Fruit fly (Drosophila melanogaster): ENCODE measurements around the gene dl.

The dl gene

dm6 chr2L:17410358-17410757, 39.8 kb downstream of the dl start, which contains the start of the genes Polr2J and CG15141 (continued):
- TF ChIP-seq Atf3 (GFP tag; optimal IDR thresholded peaks at IDR 0.05) (peak; percentile 62), dimm (GFP tag; IDR thresholded peaks at IDR 0.05) (no peak), dmrt99B (tag; optimal IDR thresholded peaks at IDR 0.05) (no peak), schlank (tag; optimal IDR thresholded peaks at IDR 0.05) (peak; percentile 29), Nf-YA (GFP tag; IDR thresholded peaks at IDR 0.05) (no peak; the same call in 1 of the 2 replicates), CG15479 (GFP tag; optimal IDR thresholded peaks at IDR 0.05) (peak; percentile 14), esg (GFP tag; conservative IDR thresholded peaks at IDR 0.05) (peak; percentile 82), CG1647 (GFP tag; optimal IDR thresholded peaks at IDR 0.05) (peak; percentile 61), Elba2 (GFP tag; optimal IDR thresholded peaks at IDR 0.05) (peak; percentile 66), CG3995 (GFP tag; optimal IDR thresholded peaks at IDR 0.05) (peak; percentile 56), CG2199 (GFP tag; IDR thresholded peaks at IDR 0.05) (peak; percentile 65; the same call in 1 of the 3 replicates), CG18764 (GFP tag; optimal IDR thresholded peaks at IDR 0.05) (peak; percentile 78), bowl (GFP tag; IDR thresholded peaks at IDR 0.05) (0 out of 2 replicates have a peak, but pooled peaks have one; percentile 17), Ada2b (GFP tag; IDR thresholded peaks at IDR 0.05) (peak; percentile 71), stc (GFP tag; IDR thresholded peaks at IDR 0.05) (peak; percentile 64; the same call in 1 of the 2 replicates), Gug (GFP tag; IDR thresholded peaks at IDR 0.05) (peak; percentile 83; the same call in 3 of the 4 replicates), HmgD (GFP tag; optimal IDR thresholded peaks at IDR 0.05) (no peak), CG4404 (GFP tag; IDR thresholded peaks at IDR 0.05) (peak; percentile 90), CG6854 (GFP tag; optimal IDR thresholded peaks at IDR 0.05) (no peak), HHEX (GFP tag; optimal IDR thresholded peaks at IDR 0.05) (peak; percentile 72), E2f1 (GFP tag; IDR thresholded peaks at IDR 0.05) (peak; percentile 83), CG12155 (GFP tag; optimal IDR thresholded peaks at IDR 0.05) (peak; percentile 85), repo (GFP tag; optimal IDR thresholded peaks at IDR 0.05) (no peak), CG10321 (GFP tag; IDR thresholded peaks at IDR 0.05) (0 out of 2 replicates have a peak, but pooled peaks have one; percentile 35), CG10209 (GFP tag; optimal IDR thresholded peaks at IDR 0.05) (peak; percentile 87), Mrtf (GFP tag; IDR thresholded peaks at IDR 0.05) (peak; percentile 54; the same call in 1 of the 3 replicates), CG6689 (GFP tag; IDR thresholded peaks at IDR 0.05) (peak; percentile 86), mam (GFP tag; optimal IDR thresholded peaks at IDR 0.05) (peak; percentile 80), gt (GFP tag; IDR thresholded peaks at IDR 0.05) (peak; percentile 67; the same call in 1 of the 2 replicates), CG10959 (GFP tag; IDR thresholded peaks at IDR 0.05) (peak; percentile 52; the same call in 1 of the 2 replicates), org-1 (GFP tag; optimal IDR thresholded peaks at IDR 0.05) (peak; percentile 19), ap (GFP tag; IDR thresholded peaks at IDR 0.05) (peak; percentile 76; the same call in 1 of the 2 replicates), vfl (GFP tag; optimal IDR thresholded peaks at IDR 0.05) (peak; percentile 66), sqz (GFP tag; optimal IDR thresholded peaks at IDR 0.05) (no peak), chif (GFP tag; optimal IDR thresholded peaks at IDR 0.05) (peak; percentile 45 to 77), CG2202 (tag; optimal IDR thresholded peaks at IDR 0.05) (peak; percentile 65), pan (optimal IDR thresholded peaks at IDR 0.05) (no peak), pan (GFP tag; optimal IDR thresholded peaks at IDR 0.05 in 1 of 2, IDR thresholded peaks at IDR 0.05 in 1 of 2) (peak in 1 of 2 experiments; percentile 84), CG16779 (GFP tag; IDR thresholded peaks at IDR 0.05) (peak; percentile 27; the same call in 1 of the 2 replicates), ATbp (GFP tag; optimal IDR thresholded peaks at IDR 0.05) (peak; percentile 48), Abd-B (GFP tag; optimal IDR thresholded peaks at IDR 0.05) (peak; percentile 92), ato (GFP tag; IDR thresholded peaks at IDR 0.05; ENCODE audit: partially characterized antibody) (peak; percentile 43; the same call in 1 of the 2 replicates), ase (GFP tag; IDR thresholded peaks at IDR 0.05) (peak; percentile 79), TFAM (GFP tag; optimal IDR thresholded peaks at IDR 0.05) (peak; percentile 14)
